Worm (Caenorhabditis elegans) whole organism, L4/young adult: ENCODE data around the gene srd-56.

Experiments
- W03F9.2 ChIP-seq: fragments of 150-350 bp; optimal IDR thresholded peaks from 2 replicates; lab custom pipeline; 2014; ENCODE audit warnings: missing biosample characterization, missing genetic modification characterization
- dao-5 ChIP-seq: sonication (generic microtip); optimal IDR thresholded peaks from 2 replicates; lab custom pipeline; 2016; ENCODE audit warnings: missing genotype, missing genetic modification characterization, moderate library complexity, missing compliant biosample characterization

- no peak for TF ChIP-seq dao-5
- TF ChIP-seq W03F9.2 = no peak
These were observed 3.7 kb downstream of the srd-56 start, which contains the start of gene E04F6.6 for ce11 chrII:7199308-7199707.
